Worm (Caenorhabditis elegans): ENCODE results near the gene Y97E10AR.3.

Gene Y97E10AR.3

DNA sequence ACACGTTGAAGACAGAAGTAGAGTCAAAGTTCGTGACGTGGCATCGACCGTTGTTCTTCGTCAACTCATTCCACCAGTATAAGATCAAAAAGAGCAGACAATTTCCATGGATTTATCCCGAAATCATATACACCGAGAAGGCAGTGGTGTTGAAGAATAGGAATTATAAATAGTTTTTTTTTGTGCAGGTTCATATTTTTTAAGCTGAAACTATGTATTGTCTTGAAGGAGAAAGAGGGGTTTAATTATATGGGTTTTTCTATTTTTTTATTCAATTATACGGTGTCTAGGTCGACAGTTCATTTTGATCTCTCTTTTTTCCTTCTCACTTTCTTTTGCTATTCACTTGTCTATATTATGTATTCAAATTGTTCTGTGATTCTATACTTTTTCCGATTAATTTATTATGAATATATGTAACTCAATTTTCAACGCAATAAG lies 31.8 kb upstream of the Y97E10AR.3 start (continued):
- TF ChIP-seq sup-37 (GFP tag; optimal IDR thresholded peaks at IDR 0.05) = no peak

DNA sequence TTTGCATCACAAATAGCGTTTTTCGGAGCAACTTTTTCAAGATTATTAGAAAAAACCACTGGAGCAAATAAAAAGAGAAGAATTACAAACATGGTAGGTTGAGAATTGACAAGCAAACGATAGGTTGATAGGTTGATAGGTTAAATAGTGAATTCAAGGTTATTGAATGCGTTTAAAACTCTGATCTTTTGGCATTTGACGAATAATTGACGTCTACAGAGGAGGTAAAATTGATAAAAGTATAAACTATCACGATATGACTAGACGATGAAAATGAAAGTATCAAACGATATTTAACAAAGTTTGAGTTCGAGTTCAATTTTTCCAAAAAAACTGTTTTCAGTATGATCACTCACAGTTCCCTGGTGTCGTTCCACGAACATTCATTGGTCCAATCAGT lies 28.6 kb upstream of the Y97E10AR.3 start, which contains the start of gene ZC513.14:
TSS of gene ZC513.14 (minus strand) at position 101 of the 400 bp plus-strand sequence.
- no peak for TF ChIP-seq unc-30 (tag; optimal IDR thresholded peaks at IDR 0.05)
- TF ChIP-seq hlh-17 (GFP tag; optimal IDR thresholded peaks at IDR 0.05; ENCODE audit: borderline replicate concordance) = no peak
- no peak for TF ChIP-seq C04F5.9 (tag; optimal IDR thresholded peaks at IDR 0.05)
- TF ChIP-seq lin-39 (tag; optimal IDR thresholded peaks at IDR 0.05) = no peak
- TF ChIP-seq snpc-4 (tag; optimal IDR thresholded peaks at IDR 0.05) = no peak
- no peak for TF ChIP-seq mep-1 (tag; optimal IDR thresholded peaks at IDR 0.05)
- TF ChIP-seq grh-1 (GFP tag; IDR thresholded peaks at IDR 0.05) = no peak
- no peak for TF ChIP-seq nhr-47 (tag; optimal IDR thresholded peaks at IDR 0.05)
- no peak for TF ChIP-seq nhr-11 (tag; optimal IDR thresholded peaks at IDR 0.05)
- TF ChIP-seq ztf-4 (tag; optimal IDR thresholded peaks at IDR 0.05) = no peak
- no peak for TF ChIP-seq snu-23 (GFP tag; optimal IDR thresholded peaks at IDR 0.05)
- no peak for TF ChIP-seq hpl-2 (GFP tag; optimal IDR thresholded peaks at IDR 0.05)

DNA sequence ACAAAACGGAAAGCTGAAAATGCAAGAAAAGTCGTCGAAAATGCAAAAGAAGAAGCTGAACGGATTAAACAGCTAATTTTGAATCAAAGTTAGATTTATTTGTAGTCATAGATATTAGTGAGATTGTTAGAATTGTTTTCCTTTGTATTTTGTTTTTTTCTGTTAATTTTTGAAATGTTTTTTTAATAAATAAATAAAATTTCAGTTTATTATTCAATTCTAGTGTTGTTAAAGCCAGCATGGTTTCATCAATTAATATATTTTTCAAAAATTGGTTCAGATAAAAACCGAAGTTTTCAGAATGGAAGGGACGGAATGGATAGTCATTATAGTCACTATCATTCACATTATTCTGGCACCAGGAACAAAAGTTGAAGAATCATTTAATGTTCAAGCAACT lies 27.5 kb upstream of the Y97E10AR.3 start, which contains the start of gene algn-12:
TSS of gene algn-12 (plus strand) at position 301 of the 400 bp plus-strand sequence.
- TF ChIP-seq nhr-71 (tag; optimal IDR thresholded peaks at IDR 0.05) (no peak), ama-1 (optimal IDR thresholded peaks at IDR 0.05) (no peak), ceh-90 (tag; optimal IDR thresholded peaks at IDR 0.05) (no peak), C04F5.9 (tag; optimal IDR thresholded peaks at IDR 0.05) (no peak), mef-2 (tag; optimal IDR thresholded peaks at IDR 0.05) (no peak), nhr-90 (tag; optimal IDR thresholded peaks at IDR 0.05; ENCODE audit: poor library complexity) (no peak), nhr-28 (tag; optimal IDR thresholded peaks at IDR 0.05) (no peak), grh-1 (GFP tag; IDR thresholded peaks at IDR 0.05) (no peak), ztf-4 (tag; optimal IDR thresholded peaks at IDR 0.05) (no peak), pag-3 (tag; optimal IDR thresholded peaks at IDR 0.05; ENCODE audit: borderline replicate concordance, insufficient read depth) (no peak)

DNA sequence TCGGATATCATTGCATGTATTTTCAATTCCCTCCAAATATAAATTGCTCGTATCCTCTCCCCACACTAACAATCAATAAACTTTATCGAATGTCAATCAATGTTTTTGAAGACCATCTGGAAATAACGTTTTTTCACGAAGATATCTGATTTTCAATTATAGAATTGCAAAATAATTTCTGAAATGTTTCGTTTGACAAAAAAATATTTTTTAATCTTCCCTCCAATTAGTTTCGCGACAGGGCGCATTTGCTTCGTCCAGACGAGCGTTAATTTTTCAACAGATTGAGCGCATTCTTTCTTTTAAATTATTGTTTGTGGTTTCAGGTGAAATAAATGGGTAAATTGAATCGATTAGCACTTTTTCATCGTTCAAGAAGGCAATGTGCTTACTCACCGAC lies 23.8 kb upstream of the Y97E10AR.3 start, which contains the start of gene vars-1:
TSS of gene vars-1 (plus strand) at position 291 of the 400 bp plus-strand sequence.
- no peak for TF ChIP-seq ceh-63 (GFP tag; optimal IDR thresholded peaks at IDR 0.05)
- TF ChIP-seq nhr-47 (tag; optimal IDR thresholded peaks at IDR 0.05) = peak; percentile 70
- TF ChIP-seq efl-3 (GFP tag; optimal IDR thresholded peaks at IDR 0.05) = no peak
- TF ChIP-seq egl-27 (tag; optimal IDR thresholded peaks at IDR 0.05) = no peak
- peak; percentile 63 for TF ChIP-seq unc-130 (tag; optimal IDR thresholded peaks at IDR 0.05)
- no peak for TF ChIP-seq egl-13 (tag; optimal IDR thresholded peaks at IDR 0.05)
- TF ChIP-seq irx-1 (tag; optimal IDR thresholded peaks at IDR 0.05) = peak; percentile 48
- peak; percentile 74 to 84 for TF ChIP-seq lsy-2 (tag; optimal IDR thresholded peaks at IDR 0.05)
- peak; percentile 57 for TF ChIP-seq skn-1 (tag; optimal IDR thresholded peaks at IDR 0.05)
- no peak for TF ChIP-seq ztf-4 (tag; optimal IDR thresholded peaks at IDR 0.05)
- peak; percentile 6 for TF ChIP-seq lin-39 (tag; optimal IDR thresholded peaks at IDR 0.05)
- TF ChIP-seq unc-62 (GFP tag; optimal IDR thresholded peaks at IDR 0.05) = no peak
- TF ChIP-seq snpc-4 (tag; optimal IDR thresholded peaks at IDR 0.05) = no peak
- peak; percentile 92 to 97 (median 97) for TF ChIP-seq dpl-1 (GFP tag; optimal IDR thresholded peaks at IDR 0.05)
- TF ChIP-seq ceh-90 (tag; optimal IDR thresholded peaks at IDR 0.05) = no peak
- TF ChIP-seq pag-3 (tag; optimal IDR thresholded peaks at IDR 0.05; ENCODE audit: borderline replicate concordance, insufficient read depth) = no peak
- TF ChIP-seq hlh-17 (GFP tag; optimal IDR thresholded peaks at IDR 0.05; ENCODE audit: borderline replicate concordance) = no peak
- TF ChIP-seq mep-1 (tag; optimal IDR thresholded peaks at IDR 0.05) = no peak
- TF ChIP-seq Y116A8C.19 (tag; optimal IDR thresholded peaks at IDR 0.05; ENCODE audit: borderline replicate concordance) = no peak
- TF ChIP-seq fos-1 (tag; optimal IDR thresholded peaks at IDR 0.05) = peak; percentile 18
- TF ChIP-seq lin-13 (GFP tag; optimal IDR thresholded peaks at IDR 0.05) = no peak
- TF ChIP-seq unc-30 (tag; optimal IDR thresholded peaks at IDR 0.05) = no peak
- TF ChIP-seq nhr-12 (tag; optimal IDR thresholded peaks at IDR 0.05) = no peak
- no peak for TF ChIP-seq nhr-84 (tag; optimal IDR thresholded peaks at IDR 0.05)
- peak; percentile 51 for TF ChIP-seq nhr-77 (tag; optimal IDR thresholded peaks at IDR 0.05)
- no peak for TF ChIP-seq ces-1 (GFP tag; optimal IDR thresholded peaks at IDR 0.05)
- TF ChIP-seq blmp-1 (tag; optimal IDR thresholded peaks at IDR 0.05) = peak; percentile 70
- peak; percentile 67 for TF ChIP-seq C16A3.4 (tag; optimal IDR thresholded peaks at IDR 0.05)
- no peak for TF ChIP-seq zag-1 (tag; optimal IDR thresholded peaks at IDR 0.05)
- TF ChIP-seq lin-35 (GFP tag; optimal IDR thresholded peaks at IDR 0.05) = peak; percentile 96 to 98
- no peak for TF ChIP-seq zip-4 (GFP tag; optimal IDR thresholded peaks at IDR 0.05)
- no peak for TF ChIP-seq unc-98 (GFP tag; IDR thresholded peaks at IDR 0.05)
- TF ChIP-seq alr-1 (tag; optimal IDR thresholded peaks at IDR 0.05; ENCODE audit: borderline replicate concordance) = no peak
- no peak for TF ChIP-seq ceh-8 (GFP tag; optimal IDR thresholded peaks at IDR 0.05)
- no peak for TF ChIP-seq sup-37 (GFP tag; optimal IDR thresholded peaks at IDR 0.05)
